Fruit fly (Drosophila melanogaster): Measurements from ENCODE around the gene Nep7.

Nep7 gene

dm6 chr3R:27988647-27989430, 34.1 kb downstream of the Nep7 start:
- TF ChIP-seq CG8478 (optimal IDR thresholded peaks at IDR 0.05) (no peak), CTCF (optimal IDR thresholded peaks at IDR 0.05) (no peak)

- no peak for TF ChIP-seq CG8478 (optimal IDR thresholded peaks at IDR 0.05)
- no peak for TF ChIP-seq CTCF (optimal IDR thresholded peaks at IDR 0.05)
Observed at dm6 chr3R:27990651-27991050, 35.9 kb downstream of the Nep7 start, which contains the start of gene CG4815. TSS of gene CG4815 (minus strand) at chr3R:27990751.

- TF ChIP-seq CG8478 (optimal IDR thresholded peaks at IDR 0.05) (no peak), CTCF (optimal IDR thresholded peaks at IDR 0.05) (no peak)
Observed at dm6 chr3R:28004034-28004433, 49.3 kb downstream of the Nep7 start.
